Worm (Caenorhabditis elegans) whole organism, early embryonic: ENCODE data around the gene mppb-1.

Experiments used
- B0310.2 ChIP-seq: sonication (generic microtip); optimal IDR thresholded peaks from 2 replicates; lab custom pipeline; 2016; ENCODE audit warnings: mild to moderate bottlenecking, missing genetic modification characterization, missing compliant biosample characterization
- F13C5.2 ChIP-seq: sonication (generic microtip); optimal IDR thresholded peaks from 2 replicates; lab custom pipeline; 2017; ENCODE audit warnings: mild to moderate bottlenecking, missing genetic modification characterization, inconsistent platforms, missing compliant biosample characterization
- aly-1 ChIP-seq: sonication (generic microtip); optimal IDR thresholded peaks from 2 replicates; lab custom pipeline; 2016; ENCODE audit warnings: missing genetic modification characterization, missing compliant biosample characterization
- ama-1 ChIP-seq: fragments of 150-350 bp; optimal IDR thresholded peaks from 2 replicates; lab custom pipeline; 2014
- ceh-13 ChIP-seq: fragments of 200-800 bp; sonication (Bioruptor generic); optimal IDR thresholded peaks from 2 replicates; lab custom pipeline; 2018; ENCODE audit warnings: mild to moderate bottlenecking, missing genetic modification characterization, missing compliant biosample characterization
- ceh-36 ChIP-seq: sonication (generic microtip); optimal IDR thresholded peaks from 2 replicates; lab custom pipeline; 2016; ENCODE audit warnings: missing genetic modification characterization, inconsistent platforms, missing compliant biosample characterization
- ets-7 ChIP-seq: sonication (generic microtip); optimal IDR thresholded peaks from 2 replicates; lab custom pipeline; 2016; ENCODE audit warnings: missing genotype, missing genetic modification characterization, missing compliant biosample characterization
- flt-1 ChIP-seq: fragments of 200-800 bp; sonication (Bioruptor generic); IDR thresholded peaks from 2 replicates; pipeline ENCODE4 v1.3.6; 2022; ENCODE audit warnings: missing genetic modification characterization, missing compliant biosample characterization
- hmbx-1 ChIP-seq: sonication (generic microtip); optimal IDR thresholded peaks from 2 replicates; lab custom pipeline; 2016; ENCODE audit warnings: mild to moderate bottlenecking, missing genetic modification characterization, missing compliant biosample characterization
- hmg-4 ChIP-seq: fragments of 200-800 bp; sonication (Bioruptor generic); optimal IDR thresholded peaks from 2 replicates; lab custom pipeline; 2018; ENCODE audit warnings: mild to moderate bottlenecking, missing genetic modification characterization, missing compliant biosample characterization
- hnd-1 ChIP-seq: sonication (generic microtip); optimal IDR thresholded peaks from 2 replicates; lab custom pipeline; 2016; ENCODE audit warnings: missing genetic modification characterization, missing compliant biosample characterization
- pes-1 ChIP-seq: fragments of 200-800 bp; sonication (Bioruptor generic); IDR thresholded peaks from 2 replicates; pipeline ENCODE4 v1.3.6; 2022; ENCODE audit warnings: missing genetic modification reagents, missing genetic modification characterization, missing compliant biosample characterization
- scrt-1 ChIP-seq: fragments of 200-800 bp; sonication (Bioruptor generic); IDR thresholded peaks from 2 replicates; pipeline ENCODE4 v1.3.6; 2022; ENCODE audit warnings: missing genetic modification characterization, missing compliant biosample characterization
- sea-1 ChIP-seq: fragments of 200-800 bp; sonication (Bioruptor generic); conservative IDR thresholded peaks from 2 replicates; pipeline ENCODE4 v1.3.6; 2022; ENCODE audit warnings: missing genetic modification characterization, missing compliant biosample characterization
- tbx-11 ChIP-seq: fragments of 200-800 bp; sonication (Bioruptor generic); IDR thresholded peaks from 2 replicates; pipeline ENCODE4 v1.3.6; 2022; ENCODE audit warnings: missing genetic modification characterization, missing compliant biosample characterization
- tbx-37 ChIP-seq: fragments of 200-800 bp; sonication (Bioruptor generic); conservative IDR thresholded peaks from 2 replicates; pipeline ENCODE4 v1.3.6; 2022; ENCODE audit warnings: missing genetic modification reagents, missing genetic modification characterization, missing compliant biosample characterization
- tra-4 ChIP-seq: sonication (generic microtip); optimal IDR thresholded peaks from 2 replicates; lab custom pipeline; 2017; ENCODE audit warnings: missing genetic modification characterization, missing compliant biosample characterization

mppb-1 gene

DNA sequence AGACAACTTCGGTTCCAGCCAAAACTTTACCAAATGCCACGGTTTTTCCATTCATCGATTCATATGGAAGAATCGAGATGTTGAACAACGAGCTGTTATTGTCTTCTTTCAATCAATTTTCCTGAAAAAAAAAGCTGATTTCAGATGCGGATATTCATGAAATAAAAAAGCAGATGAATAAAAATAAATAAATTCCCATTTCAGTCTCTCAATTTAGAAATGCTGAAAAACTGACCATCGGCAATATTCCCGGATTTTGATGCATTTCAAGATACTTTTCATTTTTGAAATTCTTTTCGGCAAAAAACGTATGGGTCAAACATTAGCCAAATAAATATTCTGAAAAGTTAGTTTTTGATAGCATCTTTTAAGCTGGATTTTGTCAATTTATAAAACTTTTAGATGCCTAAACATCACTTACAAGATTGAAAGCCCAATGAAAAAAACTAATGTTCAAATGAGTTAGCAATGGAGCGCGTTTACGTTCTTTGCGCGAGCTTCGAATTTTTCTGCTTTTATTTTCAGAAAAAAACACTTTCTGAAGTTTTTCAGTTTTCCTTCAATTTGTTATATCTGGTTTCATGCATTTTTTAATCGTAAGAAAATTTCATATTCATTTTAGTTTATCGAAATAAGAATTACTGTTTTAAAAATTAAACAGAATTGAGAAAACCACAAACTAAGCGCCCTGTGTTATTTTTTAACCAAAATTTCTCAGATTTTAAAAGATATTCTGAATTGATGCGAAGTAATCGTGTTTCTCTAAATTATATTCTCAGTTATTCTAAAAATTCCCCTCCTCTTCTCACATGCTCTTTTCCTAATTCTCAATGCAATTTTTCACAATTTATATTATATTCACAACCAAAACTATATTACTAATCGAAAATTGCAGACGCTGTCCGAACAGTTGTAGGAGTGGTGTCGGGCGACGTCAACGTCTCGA is 29.9 kb downstream of the mppb-1 start, which contains the start of the genes C01F6.14 and fem-3:
C01F6.14 (minus strand) TSS at position 51 of the 946 bp plus-strand sequence.
fem-3 (plus strand) TSS at position 896 of the 946 bp plus-strand sequence.
- TF ChIP-seq ets-7 (no peak), tbx-11 (GFP tag; lab: Robert Waterston, UW) (no peak), hmg-4 (GFP tag; lab: Kevin White, UChicago) (no peak), ama-1 (lab: Kevin White, UChicago) (no peak), B0310.2 (tag; lab: Kevin White, UChicago) (no peak)

DNA sequence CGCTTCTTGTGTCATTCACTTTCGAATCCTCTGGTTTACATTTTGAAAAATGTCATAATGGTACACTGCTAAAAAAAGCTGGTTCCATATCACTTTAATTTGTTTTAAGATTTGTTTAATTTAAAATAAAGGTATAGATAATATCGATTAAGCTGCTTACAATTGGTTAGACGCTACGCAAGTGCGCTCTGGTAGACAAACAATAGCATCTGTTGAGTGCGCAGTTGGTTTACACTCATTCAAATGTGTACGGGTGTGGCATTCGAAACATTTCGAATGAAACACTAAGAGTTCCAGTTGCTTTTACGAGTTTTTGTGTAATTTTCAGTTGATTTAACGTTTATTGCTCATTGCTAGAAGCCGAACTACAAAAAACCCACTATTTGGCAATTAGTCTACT is 33.0 kb downstream of the mppb-1 start:
- TF ChIP-seq F13C5.2 (peak; percentile 36), hnd-1 (no peak)

DNA sequence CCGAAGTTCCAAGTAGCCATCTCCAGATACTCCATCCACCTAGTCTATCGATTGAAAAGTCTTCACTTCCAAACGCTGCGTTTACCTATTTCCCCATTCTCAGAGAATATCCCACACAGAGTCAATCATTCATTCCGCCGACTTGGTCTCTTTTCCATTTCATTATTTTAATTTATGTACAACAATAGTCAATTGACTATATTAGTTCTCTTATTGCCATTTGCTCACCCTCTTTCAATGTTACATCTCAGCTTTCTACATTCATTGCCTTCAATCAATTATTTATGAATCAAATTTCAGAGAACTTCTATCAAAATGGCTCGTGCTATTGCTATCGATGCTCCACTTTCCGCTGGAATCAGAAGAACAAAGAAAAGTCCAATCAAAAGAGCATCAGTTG is 34.2 kb downstream of the mppb-1 start, which contains the start of gene aly-1:
aly-1 (plus strand) TSS at position 301 of the 400 bp plus-strand sequence.
- no peak for TF ChIP-seq F13C5.2
- no peak for TF ChIP-seq sea-1 (GFP tag; lab: Robert Waterston, UW)
- no peak for TF ChIP-seq ceh-13 (GFP tag; lab: Kevin White, UChicago)
- no peak for TF ChIP-seq tbx-37 (GFP tag; lab: Robert Waterston, UW)
- no peak for TF ChIP-seq tra-4
- no peak for TF ChIP-seq pes-1 (GFP tag; lab: Robert Waterston, UW)
- no peak for TF ChIP-seq scrt-1 (GFP tag; lab: Robert Waterston, UW)
- no peak for TF ChIP-seq flt-1 (GFP tag; lab: Robert Waterston, UW)
- no peak for TF ChIP-seq aly-1
- TF ChIP-seq tbx-11 (GFP tag; lab: Robert Waterston, UW) = no peak
- TF ChIP-seq ets-7 = no peak
- TF ChIP-seq hmg-4 (GFP tag; lab: Kevin White, UChicago) = no peak
- no peak for TF ChIP-seq hnd-1
- TF ChIP-seq hmbx-1 = no peak
- no peak for TF ChIP-seq B0310.2 (tag; lab: Kevin White, UChicago)
- no peak for TF ChIP-seq ama-1 (lab: Kevin White, UChicago)

DNA sequence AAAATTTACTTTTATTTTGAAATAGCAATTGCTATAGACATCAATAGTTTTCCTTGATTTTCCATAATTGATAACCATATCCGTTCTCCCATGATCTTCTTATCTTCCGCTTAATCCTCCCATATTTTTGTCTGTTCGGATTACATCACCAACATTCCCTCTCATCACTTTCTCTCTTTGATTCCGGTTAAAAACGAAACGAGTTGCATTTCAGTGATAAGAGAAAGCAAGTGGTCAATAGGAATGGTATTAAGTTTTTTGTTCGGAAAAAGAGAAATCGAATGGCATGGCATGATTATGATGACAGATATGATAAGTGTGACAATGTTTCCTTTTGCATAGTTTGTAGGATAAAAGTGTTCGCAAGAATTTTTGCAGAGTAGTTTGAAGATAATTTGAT is 37.5 kb downstream of the mppb-1 start:
- TF ChIP-seq ceh-13 (GFP tag; lab: Kevin White, UChicago) (no peak), tbx-37 (GFP tag; lab: Robert Waterston, UW) (no peak), ama-1 (lab: Kevin White, UChicago) (no peak), tbx-11 (GFP tag; lab: Robert Waterston, UW) (no peak), tra-4 (no peak), hmg-4 (GFP tag; lab: Kevin White, UChicago) (no peak), flt-1 (GFP tag; lab: Robert Waterston, UW) (no peak), hmbx-1 (no peak), B0310.2 (tag; lab: Kevin White, UChicago) (no peak), ceh-36 (no peak), ets-7 (no peak), sea-1 (GFP tag; lab: Robert Waterston, UW) (no peak), scrt-1 (GFP tag; lab: Robert Waterston, UW) (no peak), hnd-1 (no peak), pes-1 (GFP tag; lab: Robert Waterston, UW) (no peak), F13C5.2 (no peak), aly-1 (no peak)

DNA sequence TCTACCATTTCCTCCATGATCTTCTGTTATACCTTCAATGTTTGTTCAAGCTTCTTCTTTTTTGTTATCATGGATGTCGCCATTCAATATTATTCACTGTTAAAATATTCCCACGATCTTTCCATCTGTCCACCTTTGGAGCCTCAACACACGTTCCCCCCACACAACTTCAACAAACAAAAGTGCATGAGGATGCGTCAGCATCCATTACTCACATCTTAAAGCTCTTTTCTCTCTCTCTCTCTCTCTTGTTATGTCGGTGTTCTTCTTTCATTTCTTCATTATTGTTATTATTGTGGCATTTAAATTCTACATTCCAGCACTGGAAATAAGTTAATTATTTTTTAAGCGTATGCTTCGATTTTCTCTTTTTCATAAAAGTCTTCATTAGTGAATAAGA is 39.6 kb downstream of the mppb-1 start:
- TF ChIP-seq pes-1 (GFP tag; lab: Robert Waterston, UW) (no peak), ceh-36 (no peak), tbx-37 (GFP tag; lab: Robert Waterston, UW) (no peak), tra-4 (no peak), scrt-1 (GFP tag; lab: Robert Waterston, UW) (no peak), sea-1 (GFP tag; lab: Robert Waterston, UW) (no peak), ets-7 (no peak), tbx-11 (GFP tag; lab: Robert Waterston, UW) (no peak), B0310.2 (tag; lab: Kevin White, UChicago) (no peak), hmg-4 (GFP tag; lab: Kevin White, UChicago) (no peak), hnd-1 (no peak), F13C5.2 (no peak), flt-1 (GFP tag; lab: Robert Waterston, UW) (no peak), aly-1 (no peak), ama-1 (lab: Kevin White, UChicago) (no peak), hmbx-1 (no peak), ceh-13 (GFP tag; lab: Kevin White, UChicago) (no peak)

DNA sequence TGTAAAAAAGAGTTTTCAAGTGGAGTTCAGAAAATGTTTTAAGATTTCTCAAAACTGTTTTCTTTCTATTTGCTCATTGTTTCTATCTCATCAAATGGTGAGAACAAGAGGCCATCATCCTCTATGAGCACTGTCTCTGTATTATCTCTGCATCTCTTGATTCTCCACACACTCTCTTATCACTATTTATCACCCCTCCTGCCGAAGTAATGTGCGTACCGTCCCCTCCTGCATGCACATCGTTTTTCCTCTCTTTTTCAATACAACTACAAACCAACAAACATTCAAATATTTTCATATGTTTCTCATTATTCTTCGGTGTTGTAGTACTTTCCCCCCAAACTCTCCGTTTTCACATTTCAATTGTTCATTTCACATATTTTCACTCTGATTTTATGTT is 42.0 kb downstream of the mppb-1 start:
- TF ChIP-seq sea-1 (GFP tag; lab: Robert Waterston, UW) (no peak), hnd-1 (no peak)

DNA sequence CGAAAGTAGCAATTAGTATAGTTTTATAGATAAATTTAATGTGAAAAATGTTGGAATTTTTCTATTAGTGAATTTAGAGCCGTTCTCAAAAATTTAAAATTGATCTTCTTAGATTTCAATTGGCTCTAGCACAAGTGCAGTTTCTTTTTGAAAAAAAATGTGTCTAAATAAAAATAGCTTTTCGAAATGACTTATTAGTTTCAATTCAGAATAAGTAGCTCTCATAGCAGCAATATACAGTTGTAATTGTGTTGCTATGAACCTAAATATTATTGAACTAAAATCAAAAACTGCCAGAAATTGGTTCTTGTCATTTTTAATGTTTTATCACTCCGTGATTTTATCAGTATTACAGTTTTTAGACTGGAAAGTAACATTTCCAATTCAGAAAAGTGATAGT is 43.2 kb downstream of the mppb-1 start:
- no peak for TF ChIP-seq F13C5.2
- TF ChIP-seq tbx-11 (GFP tag; lab: Robert Waterston, UW) = no peak
- TF ChIP-seq tra-4 = no peak
- no peak for TF ChIP-seq ceh-36
- TF ChIP-seq aly-1 = no peak
- TF ChIP-seq ceh-13 (GFP tag; lab: Kevin White, UChicago) = no peak
- TF ChIP-seq hnd-1 = no peak
- TF ChIP-seq sea-1 (GFP tag; lab: Robert Waterston, UW) = no peak
- no peak for TF ChIP-seq ama-1 (lab: Kevin White, UChicago)
- TF ChIP-seq hmg-4 (GFP tag; lab: Kevin White, UChicago) = no peak

DNA sequence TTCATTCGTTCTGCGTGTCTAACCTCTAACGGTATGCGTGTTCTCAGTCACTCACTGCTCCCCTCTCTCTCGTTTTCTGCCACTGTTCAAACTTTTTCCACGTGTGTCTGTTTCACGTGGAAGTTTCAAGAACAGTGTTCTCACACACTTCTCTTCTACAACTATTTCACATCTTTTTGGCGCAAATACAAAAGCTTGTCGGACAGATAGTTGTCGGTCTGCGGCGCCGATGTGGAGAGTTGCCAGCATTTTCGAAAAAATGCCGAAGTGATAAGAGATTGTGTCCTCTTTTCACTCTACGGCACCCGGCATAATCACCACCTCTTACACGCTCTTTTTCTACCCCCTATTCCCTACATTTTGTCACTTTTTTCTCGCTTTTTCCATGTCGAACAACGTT is 43.9 kb downstream of the mppb-1 start:
- TF ChIP-seq tbx-37 (GFP tag; lab: Robert Waterston, UW) (no peak), ama-1 (lab: Kevin White, UChicago) (no peak), F13C5.2 (no peak), ets-7 (no peak), tra-4 (no peak), ceh-13 (GFP tag; lab: Kevin White, UChicago) (no peak), hmbx-1 (no peak), scrt-1 (GFP tag; lab: Robert Waterston, UW) (no peak), ceh-36 (no peak), pes-1 (GFP tag; lab: Robert Waterston, UW) (no peak), hnd-1 (no peak), B0310.2 (tag; lab: Kevin White, UChicago) (no peak), sea-1 (GFP tag; lab: Robert Waterston, UW) (no peak)
